Fruit fly (Drosophila melanogaster) whole organism, pupa: ENCODE data around the gene RhoGAP15B.

ENCODE experiments used
- CG10348 ChIP-seq: fragments of 200-800 bp; sonication (Bioruptor generic); IDR thresholded peaks from 2 replicates; pipeline ENCODE4 v1.3.6; 2022; ENCODE audit warnings: missing biosample characterization, missing genetic modification characterization
- CG13204 ChIP-seq: fragments of 200-800 bp; sonication (Bioruptor generic); optimal IDR thresholded peaks from 2 replicates; lab custom pipeline; 2018; ENCODE audit warnings: missing biosample characterization, mild to moderate bottlenecking, missing genetic modification characterization, moderate library complexity
- CG14655 ChIP-seq: fragments of 200-800 bp; sonication (Bioruptor generic); optimal IDR thresholded peaks from 3 replicates; lab custom pipeline; 2017; ENCODE audit warnings: mild to moderate bottlenecking, missing biosample characterization, missing genetic modification reagents, missing genetic modification characterization
- CG15710 ChIP-seq: fragments of 200-800 bp; sonication (Bioruptor generic); optimal IDR thresholded peaks from 2 replicates; lab custom pipeline; 2018; ENCODE audit warnings: missing biosample characterization, mild to moderate bottlenecking, missing genetic modification characterization, moderate library complexity
- CG17806 ChIP-seq: fragments of 200-800 bp; sonication (Bioruptor generic); optimal IDR thresholded peaks from 2 replicates; lab custom pipeline; 2018; ENCODE audit warnings: missing biosample characterization, mild to moderate bottlenecking, missing genetic modification characterization, moderate library complexity
- CG8159 ChIP-seq: fragments of 200-800 bp; sonication (Bioruptor generic); optimal IDR thresholded peaks from 3 replicates; lab custom pipeline; 2018; ENCODE audit warnings: missing biosample characterization, mild to moderate bottlenecking, missing genetic modification characterization, moderate library complexity
- Pif1B ChIP-seq: fragments of 200-800 bp; sonication (Bioruptor generic); optimal IDR thresholded peaks from 3 replicates; lab custom pipeline; 2016; ENCODE audit warnings: missing biosample characterization, missing genetic modification characterization
- fd96Ca ChIP-seq: fragments of 200-800 bp; sonication (Bioruptor generic); IDR thresholded peaks from 3 replicates; pipeline ENCODE4 v1.3.6; 2022; ENCODE audit warnings: missing biosample characterization, missing genetic modification characterization
- gl ChIP-seq: fragments of 200-800 bp; sonication (Bioruptor generic); optimal IDR thresholded peaks from 2 replicates; lab custom pipeline; 2018; ENCODE audit warnings: missing biosample characterization, mild to moderate bottlenecking, missing genetic modification characterization
- rn ChIP-seq: fragments of 200-800 bp; sonication (Bioruptor generic); IDR thresholded peaks from 2 replicates; pipeline ENCODE4 v1.3.6; 2022; ENCODE audit warnings: missing biosample characterization, missing genetic modification characterization

DNA sequence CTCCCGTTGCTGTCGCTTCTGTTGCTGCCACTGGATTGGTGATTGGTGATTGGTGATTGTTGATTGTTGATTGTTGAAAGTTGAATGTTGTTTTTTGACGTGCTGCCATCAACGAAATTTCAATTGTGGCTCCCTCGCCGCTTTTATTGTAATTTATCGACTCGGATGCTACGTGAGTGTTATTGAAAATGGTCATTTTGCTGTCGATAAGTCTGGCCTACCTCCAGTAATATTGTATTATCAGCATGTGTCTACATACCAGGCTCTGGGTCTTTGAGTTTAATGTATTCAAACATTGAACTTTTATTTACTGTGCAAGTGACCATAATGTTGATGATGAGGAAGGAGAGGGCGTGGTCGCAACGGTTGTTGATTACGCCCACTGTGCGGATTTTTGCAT, 40.7 kb upstream of the RhoGAP15B start:
- no peak for TF ChIP-seq Pif1B (GFP tag; lab: Kevin White, UChicago)
- TF ChIP-seq rn (GFP tag; lab: Robert Waterston, UW): no peak
- no peak for TF ChIP-seq CG14655 (GFP tag; lab: Kevin White, UChicago)
- TF ChIP-seq CG17806 (tag; lab: Kevin White, UChicago): no peak
- TF ChIP-seq CG10348 (GFP tag; lab: Robert Waterston, UW): no peak
- no peak for TF ChIP-seq CG15710
- TF ChIP-seq gl (tag; lab: Kevin White, UChicago): no peak
- no peak for TF ChIP-seq fd96Ca (GFP tag; lab: Robert Waterston, UW)
- no peak for TF ChIP-seq CG13204
- TF ChIP-seq CG8159 (tag; lab: Kevin White, UChicago): no peak
